Fruit fly (Drosophila melanogaster) whole organism, embryonic: ENCODE data around the gene Cpr23B.

Experiments
- Abd-B ChIP-seq: fragments of 200-800 bp; sonication (Bioruptor generic); optimal IDR thresholded peaks from 2 replicates; lab custom pipeline; 2018; ENCODE audit warnings: missing biosample characterization, mild to moderate bottlenecking, missing genetic modification characterization, moderate library complexity
- Awh ChIP-seq: fragments of 200-800 bp; sonication (Bioruptor generic); IDR thresholded peaks from 2 replicates; pipeline ENCODE4, ENCODE4 v1.3.6; 2022; ENCODE audit warnings: missing biosample characterization, missing genetic modification characterization
- Bdp1 ChIP-seq: fragments of 200-800 bp; sonication (Bioruptor generic); optimal IDR thresholded peaks from 3 replicates; lab custom pipeline; 2016; ENCODE audit warnings: missing biosample characterization, missing genetic modification characterization
- Bgb ChIP-seq: fragments of 200-800 bp; sonication (Bioruptor generic); IDR thresholded peaks from 2 replicates; pipeline ENCODE4 v1.3.6; 2022; ENCODE audit warnings: missing biosample characterization, missing genetic modification characterization; ENCODE audit not compliant: partially characterized antibody
- CG10321 ChIP-seq: fragments of 200-800 bp; sonication (Bioruptor generic); IDR thresholded peaks from 2 replicates; pipeline ENCODE4 v1.3.6; 2022; ENCODE audit warnings: missing biosample characterization, missing genetic modification characterization
- CG10979 ChIP-seq: fragments of 200-800 bp; sonication (Bioruptor generic); optimal IDR thresholded peaks from 2 replicates; lab custom pipeline; 2018; ENCODE audit warnings: missing biosample characterization, mild to moderate bottlenecking, missing genetic modification characterization, moderate library complexity
- CG12391 ChIP-seq: fragments of 200-800 bp; sonication (Bioruptor generic); optimal IDR thresholded peaks from 3 replicates; lab custom pipeline; 2018; ENCODE audit warnings: missing biosample characterization, mild to moderate bottlenecking, missing genetic modification characterization, moderate library complexity
- CG13775 ChIP-seq: fragments of 200-800 bp; sonication (Bioruptor generic); optimal IDR thresholded peaks from 3 replicates; lab custom pipeline; 2017; ENCODE audit warnings: missing biosample characterization, mild to moderate bottlenecking, missing genetic modification characterization
- CG14441 ChIP-seq: fragments of 200-800 bp; sonication (Bioruptor generic); IDR thresholded peaks from 2 replicates; pipeline ENCODE4 v1.3.6; 2022; ENCODE audit warnings: missing biosample characterization, missing genetic modification characterization
- CG16815 ChIP-seq: fragments of 200-800 bp; sonication (Bioruptor generic); optimal IDR thresholded peaks from 3 replicates; lab custom pipeline; 2017; ENCODE audit warnings: missing biosample characterization, mild to moderate bottlenecking, missing genetic modification characterization
- CG16863 ChIP-seq: fragments of 200-800 bp; sonication (Bioruptor generic); optimal IDR thresholded peaks from 3 replicates; lab custom pipeline; 2016; ENCODE audit warnings: missing biosample characterization, missing genetic modification characterization
- CG17328 ChIP-seq: fragments of 200-800 bp; sonication (Bioruptor generic); IDR thresholded peaks from 2 replicates; pipeline ENCODE4 v1.3.6; 2022; ENCODE audit warnings: missing biosample characterization, missing genetic modification characterization
- CG18764 ChIP-seq: fragments of 200-800 bp; sonication (Bioruptor generic); optimal IDR thresholded peaks from 3 replicates; lab custom pipeline; 2016; ENCODE audit warnings: missing biosample characterization, missing genetic modification characterization
- CG31224 ChIP-seq: fragments of 200-800 bp; sonication (Bioruptor generic); IDR thresholded peaks from 2 replicates; pipeline ENCODE4 v1.3.6; 2022; ENCODE audit warnings: missing biosample characterization, missing genetic modification characterization
- CG32532 ChIP-seq: fragments of 200-800 bp; sonication (Bioruptor generic); IDR thresholded peaks from 2 replicates; pipeline ENCODE4 v1.3.6; 2022; ENCODE audit warnings: missing biosample characterization, missing genetic modification characterization
- CG33557 ChIP-seq: fragments of 200-800 bp; sonication (Bioruptor generic); optimal IDR thresholded peaks from 2 replicates; lab custom pipeline; 2019; ENCODE audit warnings: missing biosample characterization, mild to moderate bottlenecking, missing genetic modification characterization, moderate library complexity
- CG34422 ChIP-seq: fragments of 200-800 bp; sonication (Bioruptor generic); IDR thresholded peaks from 3 replicates; pipeline ENCODE4 v1.3.6; 2022; ENCODE audit warnings: missing biosample characterization, missing genetic modification characterization
- CG4328 ChIP-seq: fragments of 200-800 bp; sonication (Bioruptor generic); optimal IDR thresholded peaks from 3 replicates; lab custom pipeline; 2017; ENCODE audit warnings: missing biosample characterization, missing genetic modification reagents, missing genetic modification characterization
- CG4360 ChIP-seq: fragments of 200-800 bp; sonication (Bioruptor generic); IDR thresholded peaks from 2 replicates; pipeline ENCODE4 v1.3.6; 2022; ENCODE audit warnings: missing biosample characterization, missing genetic modification characterization
- CG6813 ChIP-seq: fragments of 200-800 bp; sonication (Bioruptor generic); optimal IDR thresholded peaks from 2 replicates; lab custom pipeline; 2017; ENCODE audit warnings: missing biosample characterization, missing genetic modification characterization, mild to moderate bottlenecking, moderate library complexity, missing genetic modification reagents
- CG8388 ChIP-seq: fragments of 200-800 bp; sonication (Bioruptor generic); optimal IDR thresholded peaks from 2 replicates; lab custom pipeline; 2019; ENCODE audit warnings: missing biosample characterization, mild to moderate bottlenecking, missing genetic modification characterization, moderate library complexity
- Fer3 ChIP-seq: fragments of 200-800 bp; sonication (Bioruptor generic); optimal IDR thresholded peaks from 2 replicates; lab custom pipeline; 2018; ENCODE audit warnings: missing biosample characterization, mild to moderate bottlenecking, missing genetic modification characterization, moderate library complexity
- Hr51 ChIP-seq, 2 experiments: fragments of 200-800 bp; sonication (Bioruptor generic); optimal IDR thresholded peaks; 2 replicates in 1 of 2; 3 replicates in 1 of 2; lab custom pipeline; 2016 to 2018; ENCODE audit warnings: missing biosample characterization in 2 of 2, missing genetic modification characterization in 2 of 2, mild to moderate bottlenecking in 1 of 2, moderate library complexity in 1 of 2
- Jarid2 ChIP-seq: fragments of 200-800 bp; sonication (Bioruptor generic); optimal IDR thresholded peaks from 3 replicates; lab custom pipeline; 2017; ENCODE audit warnings: mild to moderate bottlenecking, missing biosample characterization, missing genetic modification reagents, missing genetic modification characterization
- Side ChIP-seq: fragments of 200-800 bp; sonication (Bioruptor generic); optimal IDR thresholded peaks from 2 replicates; lab custom pipeline; 2016; ENCODE audit warnings: missing biosample characterization, missing genetic modification characterization
- Spps ChIP-seq: fragments of 200-800 bp; sonication (Bioruptor generic); optimal IDR thresholded peaks from 2 replicates; lab custom pipeline; 2018; ENCODE audit warnings: missing biosample characterization, mild to moderate bottlenecking, missing genetic modification characterization
- YL-1 ChIP-seq: fragments of 200-800 bp; sonication (Bioruptor generic); optimal IDR thresholded peaks from 3 replicates; lab custom pipeline; 2017; ENCODE audit warnings: missing biosample characterization, mild to moderate bottlenecking, missing genetic modification characterization
- ab ChIP-seq: fragments of 200-800 bp; sonication (Bioruptor generic); optimal IDR thresholded peaks from 2 replicates; lab custom pipeline; 2016; ENCODE audit warnings: missing biosample characterization, missing genetic modification characterization
- aop ChIP-seq: fragments of 200-800 bp; sonication (Bioruptor generic); IDR thresholded peaks from 2 replicates; pipeline ENCODE4 v1.3.6; 2022; ENCODE audit warnings: missing biosample characterization, missing genetic modification characterization
- ap ChIP-seq: fragments of 200-800 bp; sonication (Bioruptor generic); IDR thresholded peaks from 2 replicates; pipeline ENCODE4 v1.3.6; 2022; ENCODE audit warnings: missing biosample characterization, missing genetic modification characterization
- bbx ChIP-seq: fragments of 200-800 bp; sonication (Bioruptor generic); IDR thresholded peaks from 2 replicates; pipeline ENCODE4 v1.3.6; 2022; ENCODE audit warnings: missing biosample characterization, missing genetic modification characterization; ENCODE audit not compliant: partially characterized antibody
- btn ChIP-seq: fragments of 200-800 bp; sonication (Bioruptor generic); optimal IDR thresholded peaks from 2 replicates; lab custom pipeline; 2016; ENCODE audit warnings: missing biosample characterization, missing genetic modification characterization
- chinmo ChIP-seq: fragments of 200-800 bp; sonication (Bioruptor generic); IDR thresholded peaks from 4 replicates; pipeline ENCODE4 v1.3.6; 2022; ENCODE audit warnings: missing biosample characterization, missing genetic modification characterization; ENCODE audit not compliant: partially characterized antibody
- ems ChIP-seq: fragments of 200-800 bp; sonication (Bioruptor generic); optimal IDR thresholded peaks from 3 replicates; lab custom pipeline; 2016; ENCODE audit warnings: missing biosample characterization, missing genetic modification characterization
- esg ChIP-seq: fragments of 200-800 bp; sonication (Bioruptor generic); conservative IDR thresholded peaks from 2 replicates; pipeline ENCODE4 v1.3.6; 2022; ENCODE audit warnings: missing biosample characterization, missing genetic modification characterization
- fd102C ChIP-seq: fragments of 200-800 bp; sonication (Bioruptor generic); optimal IDR thresholded peaks from 2 replicates; lab custom pipeline; 2018; ENCODE audit warnings: missing biosample characterization, mild to moderate bottlenecking, missing genetic modification characterization, moderate library complexity
- ken ChIP-seq: fragments of 200-800 bp; sonication (Bioruptor generic); IDR thresholded peaks from 3 replicates; pipeline ENCODE4 v1.3.6; 2022; ENCODE audit warnings: missing biosample characterization, missing genetic modification characterization
- nmo ChIP-seq: fragments of 200-800 bp; sonication (Bioruptor generic); optimal IDR thresholded peaks from 2 replicates; lab custom pipeline; 2018; ENCODE audit warnings: missing biosample characterization, mild to moderate bottlenecking, missing genetic modification characterization, moderate library complexity
- prd ChIP-seq, 3 experiments: fragments of >200 bp in 2 of 3; fragments of 200-800 bp in 1 of 3; sonication (Bioruptor generic) in 1 of 3; optimal IDR thresholded peaks in 2 of 3; IDR thresholded peaks in 1 of 3; 2 replicates in 2 of 3; 3 replicates in 1 of 3; pipeline versions ENCODE4 v1.3.6 to Lab custom; 2017 to 2022; ENCODE audit warnings: missing biosample characterization in 1 of 3, missing genetic modification characterization in 1 of 3
- psq ChIP-seq: fragments of 200-800 bp; sonication (Bioruptor generic); optimal IDR thresholded peaks from 2 replicates; lab custom pipeline; 2017; ENCODE audit warnings: missing biosample characterization, missing genetic modification characterization
- ranshi ChIP-seq: fragments of 200-800 bp; sonication (Bioruptor generic); IDR thresholded peaks from 2 replicates; pipeline ENCODE4 v1.3.6; 2022; ENCODE audit warnings: missing biosample characterization, missing genetic modification characterization
- ro ChIP-seq: fragments of 200-800 bp; sonication (Bioruptor generic); IDR thresholded peaks from 2 replicates; pipeline ENCODE4 v1.3.6; 2022; ENCODE audit warnings: missing biosample characterization, missing genetic modification characterization
- sd ChIP-seq: fragments of 200-800 bp; sonication (Bioruptor generic); optimal IDR thresholded peaks from 3 replicates; lab custom pipeline; 2018; ENCODE audit warnings: missing biosample characterization, mild to moderate bottlenecking, missing genetic modification characterization, moderate library complexity
- slou ChIP-seq: fragments of 200-800 bp; sonication (Bioruptor generic); optimal IDR thresholded peaks from 3 replicates; lab custom pipeline; 2016; ENCODE audit warnings: missing biosample characterization, missing genetic modification characterization
- tin ChIP-seq: fragments of 200-800 bp; sonication (Bioruptor generic); optimal IDR thresholded peaks from 3 replicates; lab custom pipeline; 2016; ENCODE audit warnings: missing biosample characterization, missing genetic modification characterization
- trh ChIP-seq: fragments of 200-800 bp; sonication (Bioruptor generic); optimal IDR thresholded peaks from 2 replicates; lab custom pipeline; 2016; ENCODE audit warnings: missing biosample characterization, missing genetic modification characterization
- vvl ChIP-seq: fragments of 200-800 bp; sonication (Bioruptor generic); IDR thresholded peaks from 2 replicates; pipeline ENCODE4 v1.3.6; 2022; ENCODE audit warnings: missing biosample characterization, missing genetic modification characterization
- z ChIP-seq: fragments of 200-800 bp; sonication (Bioruptor generic); IDR thresholded peaks from 3 replicates; pipeline ENCODE4 v1.3.6; 2022; ENCODE audit warnings: missing biosample characterization, missing genetic modification characterization
- zen2 ChIP-seq: fragments of 200-800 bp; sonication (Bioruptor generic); IDR thresholded peaks from 3 replicates; pipeline ENCODE4 v1.3.6; 2022; ENCODE audit warnings: missing biosample characterization, missing genetic modification characterization; ENCODE audit not compliant: partially characterized antibody

Cpr23B gene

DNA sequence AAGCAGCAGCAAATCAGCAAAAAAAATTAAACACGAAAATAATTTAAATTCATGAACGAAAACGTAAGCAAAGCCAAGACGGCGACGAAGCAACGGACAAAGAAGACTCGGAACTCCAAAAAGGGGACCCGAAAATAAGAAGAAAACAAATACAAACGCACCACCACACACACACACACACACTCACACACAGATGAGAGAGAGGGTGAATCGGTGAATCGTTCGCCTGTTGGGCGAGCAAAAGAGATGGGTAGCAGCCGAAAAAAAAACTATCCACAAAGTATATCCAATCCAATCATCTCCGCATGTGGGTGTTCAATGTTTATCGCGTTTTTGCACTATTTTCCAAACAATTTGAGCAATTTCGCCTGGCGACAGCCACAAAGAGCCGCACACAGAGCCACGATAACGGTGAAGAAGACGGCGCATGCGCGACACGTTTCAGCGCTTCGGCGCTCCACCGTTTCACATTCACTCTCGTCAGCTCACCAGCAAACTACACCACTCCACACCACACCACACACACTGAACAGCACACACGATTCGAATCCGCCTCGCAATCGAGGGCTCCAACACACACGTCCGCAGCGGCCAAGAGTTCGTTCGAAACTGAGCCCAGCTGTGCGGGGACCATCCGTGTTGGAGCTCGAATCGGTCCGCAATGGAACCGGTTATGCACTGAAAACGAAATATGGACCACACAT, 8.4 kb upstream of the Cpr23B start, which contains the start of gene Duox (continued):
- no peak for TF ChIP-seq CG33557 (GFP tag; lab: Kevin White, UChicago)
- TF ChIP-seq chinmo = peak; percentile 84; the same call in 1 of the 4 replicates
- TF ChIP-seq CG10979 = no peak
- no peak for TF ChIP-seq ken
- peak; percentile 87 for TF ChIP-seq Jarid2 (GFP tag; lab: Kevin White, UChicago)
- TF ChIP-seq ems (GFP tag; lab: Kevin White, UChicago) = no peak
- TF ChIP-seq vvl (GFP tag; lab: Robert Waterston, UW) = no peak
- TF ChIP-seq CG14441 (GFP tag; lab: Robert Waterston, UW) = no peak
- peak; percentile 27; the same call in 1 of the 2 replicates for TF ChIP-seq CG4360 (GFP tag; lab: Robert Waterston, UW)
- no peak for TF ChIP-seq CG31224 (GFP tag; lab: Robert Waterston, UW)
- TF ChIP-seq YL-1 (GFP tag; lab: Kevin White, UChicago) = no peak
- no peak for TF ChIP-seq nmo (GFP tag; lab: Kevin White, UChicago)
- no peak; the same call in 2 of the 3 replicates for TF ChIP-seq CG34422
- TF ChIP-seq esg (GFP tag; lab: Robert Waterston, UW) = no peak
- no peak for TF ChIP-seq ro (GFP tag; lab: Robert Waterston, UW)
- no peak for TF ChIP-seq fd102C (GFP tag; lab: Kevin White, UChicago)
- TF ChIP-seq aop = 0 out of 2 replicates have a peak, but pooled peaks have one; percentile 11
- no peak for TF ChIP-seq CG16863 (GFP tag; lab: Kevin White, UChicago)
- no peak for TF ChIP-seq sd (tag; lab: Kevin White, UChicago)
- TF ChIP-seq Awh (GFP tag; lab: Robert Waterston, UW) = no peak
- TF ChIP-seq z (GFP tag; lab: Robert Waterston, UW) = no peak
- TF ChIP-seq ranshi = no peak
- no peak for TF ChIP-seq CG32532 (GFP tag; lab: Robert Waterston, UW)
- TF ChIP-seq Hr51 (GFP tag; optimal IDR thresholded peaks at IDR 0.05; lab: Kevin White, UChicago) = no peak
- TF ChIP-seq slou (GFP tag; lab: Kevin White, UChicago) = no peak
- TF ChIP-seq psq = peak; percentile 70
- no peak for TF ChIP-seq Side (GFP tag; lab: Kevin White, UChicago)
- TF ChIP-seq trh = no peak
- TF ChIP-seq CG12391 (tag; lab: Kevin White, UChicago) = no peak
- TF ChIP-seq CG16815 (GFP tag; lab: Kevin White, UChicago) = no peak
- TF ChIP-seq Bgb (GFP tag; lab: Robert Waterston, UW) = peak; percentile 21; the same call in 1 of the 2 replicates
- peak; percentile 35; the same call in 2 of the 3 replicates for TF ChIP-seq zen2 (GFP tag; lab: Robert Waterston, UW)
- 0 out of 2 replicates have a peak, but pooled peaks have one; percentile 10 for TF ChIP-seq bbx
- no peak for TF ChIP-seq CG17328 (GFP tag; lab: Robert Waterston, UW)
- TF ChIP-seq CG10321 (GFP tag; lab: Robert Waterston, UW) = no peak
- no peak for TF ChIP-seq ab
- TF ChIP-seq CG6813 = no peak
- TF ChIP-seq Abd-B (GFP tag; lab: Kevin White, UChicago) = no peak
- TF ChIP-seq CG13775 (GFP tag; lab: Kevin White, UChicago) = no peak
- TF ChIP-seq btn (GFP tag; lab: Kevin White, UChicago) = no peak
- TF ChIP-seq CG18764 = no peak
- no peak for TF ChIP-seq CG8388 (GFP tag; lab: Kevin White, UChicago)
- TF ChIP-seq ap (GFP tag; lab: Robert Waterston, UW) = no peak
- no peak for TF ChIP-seq prd (optimal IDR thresholded peaks at IDR 0.05; lab: Kevin White, UChicago)
- TF ChIP-seq prd (GFP tag; IDR thresholded peaks at IDR 0.05; lab: Robert Waterston, UW) = no peak
- no peak for TF ChIP-seq Fer3
- no peak for TF ChIP-seq Bdp1 (GFP tag; lab: Kevin White, UChicago)
- no peak for TF ChIP-seq CG4328 (GFP tag; lab: Kevin White, UChicago)
- no peak for TF ChIP-seq tin
- no peak for TF ChIP-seq Spps
